Worm (Caenorhabditis elegans) whole organism, L4 larva: ENCODE data around the gene PDB1.1.

ENCODE experiments used
- ama-1 ChIP-seq: fragments of 150-350 bp; optimal IDR thresholded peaks from 2 replicates; lab custom pipeline; 2014; ENCODE audit warnings: inconsistent platforms, mixed read lengths
- attf-4 ChIP-seq: sonication (generic microtip); optimal IDR thresholded peaks from 3 replicates; lab custom pipeline; 2017; ENCODE audit warnings: missing biosample characterization, missing genetic modification characterization
- skn-1 ChIP-seq: fragments of 150-350 bp; optimal IDR thresholded peaks from 2 replicates; lab custom pipeline; 2014; ENCODE audit warnings: missing biosample characterization, missing genetic modification characterization
- snpc-1.2 ChIP-seq: fragments of 200-800 bp; sonication (Bioruptor generic); IDR thresholded peaks from 2 replicates; pipeline ENCODE4 v1.3.6; 2022; ENCODE audit warnings: missing genetic modification reagents, missing genetic modification characterization, missing compliant biosample characterization
- unc-130 ChIP-seq: sonication (generic microtip); optimal IDR thresholded peaks from 2 replicates; lab custom pipeline; 2016; ENCODE audit warnings: missing genetic modification reagents, missing genetic modification characterization, missing compliant biosample characterization

DNA sequence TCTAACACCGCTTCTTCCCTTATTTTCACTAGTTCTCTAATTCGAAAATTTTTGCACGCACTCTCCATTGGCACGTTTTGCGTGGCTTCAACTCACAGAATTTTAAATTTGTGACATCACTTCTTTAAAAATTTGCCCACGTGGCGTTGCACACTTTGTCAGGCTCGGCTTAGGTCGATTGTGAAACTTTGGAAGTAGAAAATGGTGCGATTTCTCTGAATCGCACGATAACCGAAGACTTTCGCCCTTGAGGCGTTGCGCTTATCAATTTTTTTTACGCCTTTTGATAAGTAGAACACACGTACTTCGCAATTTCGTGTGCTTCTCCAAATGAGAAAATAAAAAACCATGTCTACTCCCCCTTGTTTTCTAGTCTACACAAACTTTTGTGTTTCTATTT, 19.4 kb upstream of the PDB1.1 start:
- TF ChIP-seq attf-4 (tag; lab: Kevin White, UChicago): no peak
- TF ChIP-seq ama-1: no peak
- TF ChIP-seq unc-130 (GFP tag; lab: Kevin White, UChicago): no peak
- no peak for TF ChIP-seq skn-1 (tag; lab: Kevin White, UChicago)
- TF ChIP-seq snpc-1.2 (GFP tag; lab: Robert Waterston, UW): no peak
